Worm (Caenorhabditis elegans) whole organism, midembryonic: ENCODE data around the gene F07H5.10.

Source experiments
- flt-1 ChIP-seq: fragments of 200-800 bp; sonication (Bioruptor generic); IDR thresholded peaks from 2 replicates; pipeline ENCODE4 v1.3.6; 2022; ENCODE audit warnings: missing genetic modification characterization, missing compliant biosample characterization
- ref-1 ChIP-seq: fragments of 200-800 bp; sonication (Bioruptor generic); conservative IDR thresholded peaks from 2 replicates; pipeline ENCODE4 v1.3.6; 2022; ENCODE audit warnings: missing genetic modification reagents, missing genetic modification characterization, missing compliant biosample characterization

DNA sequence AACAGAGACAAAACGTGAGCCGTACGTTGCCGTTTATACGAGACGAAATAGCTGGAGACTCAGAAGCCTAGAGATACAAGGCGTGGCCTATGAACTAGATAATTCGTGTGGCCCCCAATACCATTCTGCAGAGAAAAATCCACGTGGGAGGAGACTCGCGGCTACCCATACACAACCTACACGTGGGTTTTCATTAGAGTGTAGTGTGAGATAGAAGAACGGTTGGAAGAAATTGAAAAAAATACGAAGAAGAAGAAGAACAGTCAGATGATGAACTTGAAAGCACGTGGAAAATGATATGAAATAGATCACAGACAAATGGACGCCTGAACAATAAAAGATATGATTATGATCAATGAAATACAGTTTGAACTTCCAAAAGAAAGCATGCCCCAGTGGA is 43.3 kb downstream of the F07H5.10 start:
- TF ChIP-seq flt-1 (GFP tag; lab: Robert Waterston, UW) (no peak), ref-1 (GFP tag; lab: Robert Waterston, UW) (no peak)
